Fruit fly (Drosophila melanogaster): ENCODE results near the gene Reph.

Reph gene

dm6 chr2L:3853507-3854030 lies 50.2 kb downstream of the Reph start (continued):
- TF ChIP-seq CG10321 (GFP tag; IDR thresholded peaks at IDR 0.05): no peak
- TF ChIP-seq amos (GFP tag; IDR thresholded peaks at IDR 0.05; ENCODE audit: partially characterized antibody): no peak
- no peak for TF ChIP-seq bab2 (GFP tag; optimal IDR thresholded peaks at IDR 0.05)
- no peak for TF ChIP-seq ranshi (GFP tag; IDR thresholded peaks at IDR 0.05)
- TF ChIP-seq CG31441 (GFP tag; IDR thresholded peaks at IDR 0.05): peak; percentile 31; the same call in 1 of the 2 replicates
- no peak for TF ChIP-seq kay (GFP tag; optimal IDR thresholded peaks at IDR 0.05)
- peak; percentile 2 for TF ChIP-seq CG16815 (GFP tag; optimal IDR thresholded peaks at IDR 0.05)
- peak; percentile 20 for TF ChIP-seq CG11504 (tag; optimal IDR thresholded peaks at IDR 0.05)
- TF ChIP-seq CG2116 (GFP tag; optimal IDR thresholded peaks at IDR 0.05): no peak
- no peak for TF ChIP-seq CG11398 (GFP tag; optimal IDR thresholded peaks at IDR 0.05)
- TF ChIP-seq gcm2 (GFP tag; optimal IDR thresholded peaks at IDR 0.05): no peak
- TF ChIP-seq Dip2 (GFP tag; IDR thresholded peaks at IDR 0.05): no peak
- TF ChIP-seq CG11723 (GFP tag; optimal IDR thresholded peaks at IDR 0.05): no peak
- peak; percentile 11 for TF ChIP-seq Sox102F (GFP tag; optimal IDR thresholded peaks at IDR 0.05)
- TF ChIP-seq CG31388 (GFP tag; optimal IDR thresholded peaks at IDR 0.05): no peak
- peak; percentile 0 for TF ChIP-seq D19A (tag; optimal IDR thresholded peaks at IDR 0.05)
- no peak for TF ChIP-seq CG8478 (optimal IDR thresholded peaks at IDR 0.05)
- TF ChIP-seq HLH4C (GFP tag; IDR thresholded peaks at IDR 0.05; ENCODE audit: partially characterized antibody): no peak
- TF ChIP-seq CG13296 (GFP tag; optimal IDR thresholded peaks at IDR 0.05): no peak
- TF ChIP-seq CG4404 (GFP tag; IDR thresholded peaks at IDR 0.05): peak; percentile 45
- no peak for TF ChIP-seq grn (GFP tag; optimal IDR thresholded peaks at IDR 0.05)
- TF ChIP-seq CG18011 (GFP tag; optimal IDR thresholded peaks at IDR 0.05): no peak
- 0 out of 2 replicates have a peak, but pooled peaks have one; percentile 27 for TF ChIP-seq CG6689 (GFP tag; IDR thresholded peaks at IDR 0.05)
- no peak for TF ChIP-seq E2f2 (GFP tag; IDR thresholded peaks at IDR 0.05)
- TF ChIP-seq CG7928 (GFP tag; optimal IDR thresholded peaks at IDR 0.05): no peak
- TF ChIP-seq tgo (GFP tag; IDR thresholded peaks at IDR 0.05): no peak
- no peak for TF ChIP-seq CG10274 (GFP tag; optimal IDR thresholded peaks at IDR 0.05)
- TF ChIP-seq Sry-δ (GFP tag; optimal IDR thresholded peaks at IDR 0.05): no peak
- TF ChIP-seq salm (tag; optimal IDR thresholded peaks at IDR 0.05): no peak
- peak; percentile 30 for TF ChIP-seq CG14710 (tag; optimal IDR thresholded peaks at IDR 0.05)
- TF ChIP-seq H2.0 (GFP tag; IDR thresholded peaks at IDR 0.05): no peak
- peak; percentile 44 for TF ChIP-seq CG10979 (tag; optimal IDR thresholded peaks at IDR 0.05)
- TF ChIP-seq ken (GFP tag; IDR thresholded peaks at IDR 0.05): 0 out of 3 replicates have a peak, but pooled peaks have one; percentile 14
- peak; percentile 22 for TF ChIP-seq nmo (GFP tag; optimal IDR thresholded peaks at IDR 0.05)
- TF ChIP-seq zen (tag; optimal IDR thresholded peaks at IDR 0.05): peak; percentile 44
- no peak for TF ChIP-seq CG17361 (GFP tag; IDR thresholded peaks at IDR 0.05)
- TF ChIP-seq Deaf1 (tag; optimal IDR thresholded peaks at IDR 0.05): no peak
- peak; percentile 2 for TF ChIP-seq CG13424 (tag; optimal IDR thresholded peaks at IDR 0.05)
- no peak for TF ChIP-seq Fer3 (tag; optimal IDR thresholded peaks at IDR 0.05)
- TF ChIP-seq sc (optimal IDR thresholded peaks at IDR 0.05): no peak
- TF ChIP-seq sc (GFP tag; optimal IDR thresholded peaks at IDR 0.05): no peak
- no peak for TF ChIP-seq CG15269 (tag; optimal IDR thresholded peaks at IDR 0.05)
- no peak for TF ChIP-seq br (optimal IDR thresholded peaks at IDR 0.05)
- TF ChIP-seq HLH54F (GFP tag; optimal IDR thresholded peaks at IDR 0.05): no peak
- 0 out of 2 replicates have a peak, but pooled peaks have one; percentile 5 for TF ChIP-seq HLH3B (GFP tag; IDR thresholded peaks at IDR 0.05)
- no peak for TF ChIP-seq prd (optimal IDR thresholded peaks at IDR 0.05)
- TF ChIP-seq prd (GFP tag; IDR thresholded peaks at IDR 0.05): peak; percentile 71
- TF ChIP-seq Dbx (GFP tag; IDR thresholded peaks at IDR 0.05): no peak
- peak; percentile 19 for TF ChIP-seq CG4820 (GFP tag; optimal IDR thresholded peaks at IDR 0.05)
- TF ChIP-seq zf30C (GFP tag; optimal IDR thresholded peaks at IDR 0.05): peak; percentile 13
- TF ChIP-seq CG15696 (tag; optimal IDR thresholded peaks at IDR 0.05): peak; percentile 70
- TF ChIP-seq p53 (GFP tag; optimal IDR thresholded peaks at IDR 0.05): no peak
